Fruit fly (Drosophila melanogaster): ENCODE data around the gene Hr83.

DNA sequence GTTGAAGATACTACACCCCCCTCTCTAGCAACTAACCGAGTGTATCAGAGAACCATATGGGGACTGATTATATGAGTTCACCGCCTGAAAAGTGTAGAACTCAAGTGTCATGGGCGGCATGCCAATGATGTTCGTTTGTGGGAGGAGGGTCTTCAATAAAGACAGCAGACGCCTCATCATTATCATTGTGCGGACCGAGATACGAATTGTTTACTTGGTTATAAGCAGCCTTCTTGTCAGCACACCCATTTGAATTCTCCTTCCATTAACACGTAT, 45.1 kb downstream of the Hr83 start:
- no peak for TF ChIP-seq insv (optimal IDR thresholded peaks at IDR 0.05)
- TF ChIP-seq h (optimal IDR thresholded peaks at IDR 0.05) = no peak
- no peak for TF ChIP-seq Myc (optimal IDR thresholded peaks at IDR 0.05)

Data from Kc167 (cell line).